Worm (Caenorhabditis elegans): ENCODE data around the gene dnc-2.

DNA sequence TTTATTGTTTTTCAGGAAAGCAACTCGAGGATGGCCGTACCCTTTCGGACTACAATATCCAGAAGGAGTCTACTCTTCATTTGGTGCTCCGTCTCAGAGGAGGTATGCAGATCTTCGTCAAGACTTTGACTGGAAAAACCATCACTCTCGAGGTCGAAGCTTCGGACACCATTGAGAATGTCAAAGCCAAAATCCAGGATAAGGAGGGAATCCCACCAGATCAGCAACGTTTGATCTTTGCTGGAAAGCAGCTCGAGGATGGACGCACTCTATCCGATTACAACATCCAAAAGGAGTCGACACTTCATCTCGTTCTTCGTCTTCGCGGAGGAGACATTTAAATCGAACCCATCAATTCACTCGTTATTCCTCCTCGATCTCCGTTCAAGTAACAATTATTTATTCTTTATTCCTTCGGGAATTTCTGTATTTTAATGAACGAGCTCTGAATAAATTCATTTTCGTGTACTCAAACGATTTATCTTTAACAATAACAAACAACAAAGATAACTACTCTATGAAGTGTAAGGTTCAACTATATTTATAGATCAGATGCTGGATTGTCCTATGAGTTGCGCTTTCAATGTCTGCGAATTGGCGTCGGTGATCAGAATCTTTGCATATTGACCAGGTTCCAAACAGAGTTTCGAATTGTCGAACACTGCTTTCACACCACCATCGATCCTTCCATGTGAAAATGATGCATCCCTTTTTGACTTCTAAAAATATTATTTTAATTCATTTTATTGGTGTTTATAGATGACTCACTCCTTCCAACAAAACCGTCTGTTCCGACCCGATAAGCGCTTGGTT lies 18.0 kb upstream of the dnc-2 start:
- TF ChIP-seq him-1 (tag; optimal IDR thresholded peaks at IDR 0.05) (peak; percentile 45), W03F9.2 (tag; optimal IDR thresholded peaks at IDR 0.05) (peak; percentile 50), dao-5 (tag; optimal IDR thresholded peaks at IDR 0.05) (peak; percentile 15)

Measured in whole organism, L4/young adult.